Worm (Caenorhabditis elegans) whole organism, late embryonic: ENCODE data around the gene C46F2.1.
A peak's percentile ranks its signal among the peaks of the same experiment; 100 is the strongest.

Experiments used
- C08G9.2 ChIP-seq: sonication (generic microtip); optimal IDR thresholded peaks from 2 replicates; lab custom pipeline; 2016; ENCODE audit warnings: mild to moderate bottlenecking, missing genetic modification characterization, moderate library complexity, missing compliant biosample characterization
- K09A11.1 ChIP-seq: sonication (generic microtip); optimal IDR thresholded peaks from 2 replicates; lab custom pipeline; 2017; ENCODE audit warnings: antibody characterized with exemption, mild to moderate bottlenecking, missing genetic modification characterization, missing compliant biosample characterization; ENCODE audit not compliant: insufficient read depth
- T23F11.4 ChIP-seq: fragments of 200-800 bp; sonication (Bioruptor generic); optimal IDR thresholded peaks from 2 replicates; lab custom pipeline; 2018; ENCODE audit warnings: mild to moderate bottlenecking, missing genetic modification characterization, missing compliant biosample characterization
- ceh-14 ChIP-seq: sonication (generic microtip); optimal IDR thresholded peaks from 2 replicates; lab custom pipeline; 2016; ENCODE audit warnings: missing genotype, missing genetic modification characterization, missing compliant biosample characterization
- ceh-18 ChIP-seq: sonication (generic microtip); optimal IDR thresholded peaks from 2 replicates; lab custom pipeline; 2016; ENCODE audit warnings: missing genetic modification characterization, missing compliant biosample characterization
- ceh-19 ChIP-seq: fragments of 200-800 bp; sonication (Bioruptor generic); optimal IDR thresholded peaks from 2 replicates; lab custom pipeline; 2018; ENCODE audit warnings: mild to moderate bottlenecking, missing genetic modification characterization, missing compliant biosample characterization
- ceh-2 ChIP-seq: sonication (generic microtip); optimal IDR thresholded peaks from 2 replicates; lab custom pipeline; 2016; ENCODE audit warnings: missing genotype, missing genetic modification characterization, missing compliant biosample characterization
- ceh-30 ChIP-seq: fragments of 150-350 bp; optimal IDR thresholded peaks from 2 replicates; lab custom pipeline; 2014; ENCODE audit warnings: missing biosample characterization, missing genetic modification characterization
- ceh-34 ChIP-seq: sonication (generic microtip); optimal IDR thresholded peaks from 2 replicates; lab custom pipeline; 2016; ENCODE audit warnings: mild to moderate bottlenecking, missing genetic modification characterization, missing compliant biosample characterization
- ceh-45 ChIP-seq: fragments of 200-800 bp; sonication (Bioruptor generic); IDR thresholded peaks from 2 replicates; pipeline ENCODE4 v1.3.6; 2022; ENCODE audit warnings: missing genetic modification reagents, missing genetic modification characterization, missing compliant biosample characterization
- ceh-48 ChIP-seq: sonication (generic microtip); optimal IDR thresholded peaks from 2 replicates; lab custom pipeline; 2016; ENCODE audit warnings: missing genetic modification characterization, inconsistent platforms, missing compliant biosample characterization
- ceh-6 ChIP-seq: fragments of 200-800 bp; sonication (Bioruptor generic); optimal IDR thresholded peaks from 2 replicates; lab custom pipeline; 2018; ENCODE audit warnings: mild to moderate bottlenecking, missing genetic modification characterization, missing compliant biosample characterization
- ceh-9 ChIP-seq: sonication (generic microtip); optimal IDR thresholded peaks from 2 replicates; lab custom pipeline; 2016; ENCODE audit warnings: mild to moderate bottlenecking, missing genetic modification characterization, inconsistent platforms, missing compliant biosample characterization
- che-1 ChIP-seq: sonication (generic microtip); optimal IDR thresholded peaks from 2 replicates; lab custom pipeline; 2016; ENCODE audit warnings: mild to moderate bottlenecking, missing genetic modification characterization, missing compliant biosample characterization
- dve-1 ChIP-seq: sonication (generic microtip); optimal IDR thresholded peaks from 2 replicates; lab custom pipeline; 2017; ENCODE audit warnings: antibody characterized with exemption, mild to moderate bottlenecking, missing genetic modification characterization, missing compliant biosample characterization
- elt-4 ChIP-seq: sonication (generic microtip); optimal IDR thresholded peaks from 2 replicates; lab custom pipeline; 2016; ENCODE audit warnings: missing genetic modification characterization, missing compliant biosample characterization
- eyg-1 ChIP-seq: sonication (generic microtip); optimal IDR thresholded peaks from 2 replicates; lab custom pipeline; 2016; ENCODE audit warnings: missing genotype, missing genetic modification characterization, missing compliant biosample characterization
- fax-1 ChIP-seq: sonication (generic microtip); optimal IDR thresholded peaks from 2 replicates; lab custom pipeline; 2016; ENCODE audit warnings: missing genotype, missing genetic modification characterization, missing compliant biosample characterization
- fkh-10 ChIP-seq: fragments of 150-350 bp; optimal IDR thresholded peaks from 2 replicates; lab custom pipeline; 2014; ENCODE audit warnings: missing biosample characterization, missing genetic modification reagents, missing genetic modification characterization
- fkh-6 ChIP-seq: sonication (generic microtip); optimal IDR thresholded peaks from 2 replicates; lab custom pipeline; 2016; ENCODE audit warnings: missing genetic modification characterization, missing compliant biosample characterization
- hlh-15 ChIP-seq: sonication (generic microtip); optimal IDR thresholded peaks from 2 replicates; lab custom pipeline; 2016; ENCODE audit warnings: missing genetic modification characterization, missing compliant biosample characterization
- hlh-30 ChIP-seq: sonication (generic microtip); optimal IDR thresholded peaks from 2 replicates; lab custom pipeline; 2017; ENCODE audit warnings: antibody characterized with exemption, missing genetic modification characterization, missing compliant biosample characterization; ENCODE audit not compliant: insufficient read depth
- nhr-11 ChIP-seq: fragments of 150-350 bp; optimal IDR thresholded peaks from 2 replicates; lab custom pipeline; 2014; ENCODE audit warnings: missing biosample characterization, missing genetic modification characterization
- npax-4 ChIP-seq: sonication (generic microtip); optimal IDR thresholded peaks from 2 replicates; lab custom pipeline; 2016; ENCODE audit warnings: missing genetic modification characterization, missing compliant biosample characterization
- odd-2 ChIP-seq: sonication (generic microtip); optimal IDR thresholded peaks from 2 replicates; lab custom pipeline; 2017; ENCODE audit warnings: antibody characterized with exemption, mild to moderate bottlenecking, missing genetic modification characterization, missing compliant biosample characterization
- pag-3 ChIP-seq: sonication (generic microtip); optimal IDR thresholded peaks from 2 replicates; lab custom pipeline; 2016; ENCODE audit warnings: missing compliant biosample characterization, missing genetic modification characterization, borderline replicate concordance
- pat-9 ChIP-seq: fragments of 200-800 bp; sonication (Bioruptor generic); optimal IDR thresholded peaks from 2 replicates; lab custom pipeline; 2018; ENCODE audit warnings: mild to moderate bottlenecking, missing genetic modification characterization, moderate library complexity, missing compliant biosample characterization
- pha-4 ChIP-seq: fragments of 150-350 bp; optimal IDR thresholded peaks from 2 replicates; lab custom pipeline; 2018; ENCODE audit warnings: missing biosample characterization, missing genetic modification reagents, missing genetic modification characterization
- pqm-1 ChIP-seq: sonication (generic microtip); optimal IDR thresholded peaks from 2 replicates; lab custom pipeline; 2016; ENCODE audit warnings: missing genetic modification characterization, missing compliant biosample characterization
- pros-1 ChIP-seq: fragments of 150-350 bp; optimal IDR thresholded peaks from 2 replicates; lab custom pipeline; 2014; ENCODE audit warnings: missing biosample characterization, missing genetic modification reagents, missing genetic modification characterization
- rnt-1 ChIP-seq: sonication (generic microtip); optimal IDR thresholded peaks from 2 replicates; lab custom pipeline; 2016; ENCODE audit warnings: missing genetic modification characterization, missing compliant biosample characterization
- sox-2 ChIP-seq: fragments of 200-800 bp; sonication (Bioruptor generic); IDR thresholded peaks from 2 replicates; pipeline ENCODE4 v1.3.6; 2022; ENCODE audit warnings: missing genetic modification reagents, missing genetic modification characterization, missing compliant biosample characterization
- sox-4 ChIP-seq: sonication (generic microtip); optimal IDR thresholded peaks from 2 replicates; lab custom pipeline; 2017; ENCODE audit warnings: mild to moderate bottlenecking, missing genetic modification characterization, inconsistent platforms, missing compliant biosample characterization
- syd-9 ChIP-seq: sonication (generic microtip); optimal IDR thresholded peaks from 2 replicates; lab custom pipeline; 2016; ENCODE audit warnings: mild to moderate bottlenecking, missing genetic modification characterization, moderate library complexity, missing compliant biosample characterization
- tbx-2 ChIP-seq: sonication (generic microtip); optimal IDR thresholded peaks from 2 replicates; lab custom pipeline; 2016; ENCODE audit warnings: missing genetic modification characterization, missing compliant biosample characterization
- ttx-3 ChIP-seq: sonication (generic microtip); optimal IDR thresholded peaks from 2 replicates; lab custom pipeline; 2016; ENCODE audit warnings: missing genetic modification reagents, missing genetic modification characterization, missing compliant biosample characterization
- unc-55 ChIP-seq: sonication (generic microtip); optimal IDR thresholded peaks from 2 replicates; lab custom pipeline; 2017; ENCODE audit warnings: missing biosample characterization, missing genetic modification reagents, missing genetic modification characterization
- zip-5 ChIP-seq: sonication (generic microtip); optimal IDR thresholded peaks from 2 replicates; lab custom pipeline; 2016; ENCODE audit warnings: missing genetic modification characterization, missing compliant biosample characterization
- ztf-16 ChIP-seq: sonication (generic microtip); optimal IDR thresholded peaks from 2 replicates; lab custom pipeline; 2017; ENCODE audit warnings: missing genetic modification characterization, missing compliant biosample characterization

Gene C46F2.1

DNA sequence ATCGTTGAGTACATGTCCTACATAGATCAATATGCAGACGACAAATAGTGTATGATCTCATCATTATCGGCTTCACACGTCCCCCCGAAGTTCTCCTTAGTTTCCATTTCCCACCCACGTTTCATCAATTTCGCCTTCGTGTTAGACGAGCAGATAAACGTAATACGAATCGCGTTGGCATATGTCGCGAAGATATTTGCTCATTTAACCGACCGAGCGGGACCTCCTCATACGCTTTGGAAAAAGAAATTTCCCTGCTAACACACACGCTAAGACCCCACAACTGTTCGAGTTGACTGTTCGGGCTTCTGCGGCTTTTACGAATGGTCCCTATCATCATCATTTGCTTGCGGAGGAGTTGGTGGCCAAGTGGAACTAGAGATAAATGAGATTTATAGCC lies 23.4 kb upstream of the C46F2.1 start:
- TF ChIP-seq che-1: no peak
- peak; percentile 42 for TF ChIP-seq ceh-34
- no peak for TF ChIP-seq fax-1 (tag; lab: Kevin White, UChicago)
- no peak for TF ChIP-seq ceh-19
- TF ChIP-seq ceh-48 (tag; lab: Kevin White, UChicago): no peak
- no peak for TF ChIP-seq pros-1 (tag; lab: Kevin White, UChicago)
- peak; percentile 3 for TF ChIP-seq ceh-18 (tag; lab: Kevin White, UChicago)
- TF ChIP-seq rnt-1 (tag; lab: Kevin White, UChicago): peak; percentile 78
- no peak for TF ChIP-seq ztf-16 (tag; lab: Kevin White, UChicago)
- no peak for TF ChIP-seq T23F11.4 (GFP tag; lab: Kevin White, UChicago)
- no peak for TF ChIP-seq ceh-30 (tag; lab: Kevin White, UChicago)
- TF ChIP-seq hlh-30 (tag; lab: Kevin White, UChicago): no peak
- TF ChIP-seq unc-55 (GFP tag; lab: Kevin White, UChicago): peak; percentile 26
- no peak for TF ChIP-seq dve-1 (tag; lab: Kevin White, UChicago)

DNA sequence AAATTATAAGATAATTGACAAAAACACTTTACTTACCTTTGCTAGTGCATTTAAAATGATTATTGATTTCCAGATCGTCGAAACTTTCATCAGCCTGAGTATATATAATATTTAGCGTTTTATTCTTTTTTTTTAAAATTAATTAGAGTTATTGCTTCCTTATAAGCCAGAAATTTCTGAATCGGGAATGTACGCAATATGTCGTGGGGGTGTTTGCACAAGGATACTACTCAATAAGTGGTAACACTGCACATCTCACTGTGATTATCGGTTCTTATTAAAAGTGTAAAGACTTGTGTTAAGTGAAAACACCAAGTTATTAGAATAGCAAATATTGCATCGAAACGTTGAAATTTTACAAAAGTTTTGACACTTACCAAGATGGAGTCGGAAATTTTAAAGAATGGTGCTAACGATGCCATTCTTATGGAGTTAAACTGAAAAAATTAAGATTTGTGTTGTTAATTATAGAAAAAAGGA lies 20.0 kb upstream of the C46F2.1 start, which contains the start of gene dim-1:
Gene dim-1, minus strand, starts transcription at position 430 of the 480 bp plus-strand sequence.
- TF ChIP-seq ceh-2 (no peak), K09A11.1 (tag; lab: Kevin White, UChicago) (no peak), dve-1 (tag; lab: Kevin White, UChicago) (no peak), npax-4 (tag; lab: Kevin White, UChicago) (no peak), pha-4 (no peak), ceh-45 (GFP tag; lab: Robert Waterston, UW) (no peak)
- TF ChIP-seq, all 69 proteins: peak for 0

DNA sequence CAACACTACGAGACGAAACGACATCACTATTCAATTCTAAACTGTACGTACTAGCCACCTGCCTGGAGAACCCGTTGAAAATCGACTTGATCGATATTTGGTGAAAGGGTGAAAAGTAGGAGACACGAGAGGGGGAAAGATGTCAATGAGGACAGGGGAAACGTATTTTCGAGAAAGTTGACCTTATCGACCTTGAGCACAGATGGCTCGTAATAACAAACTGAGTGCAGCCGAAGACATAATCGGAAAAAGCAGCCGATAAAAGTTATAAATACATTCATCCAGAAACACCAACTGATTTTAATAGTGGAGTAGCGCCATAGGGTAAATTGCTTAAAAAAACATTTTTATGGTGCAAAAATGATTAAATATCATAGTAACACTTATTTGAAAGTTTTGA lies 17.8 kb upstream of the C46F2.1 start:
- TF ChIP-seq ceh-9 (tag; lab: Kevin White, UChicago) (no peak), eyg-1 (tag; lab: Kevin White, UChicago) (no peak), nhr-11 (tag; lab: Kevin White, UChicago) (no peak), C08G9.2 (tag; lab: Kevin White, UChicago) (no peak), sox-2 (GFP tag; lab: Robert Waterston, UW) (no peak), ceh-30 (tag; lab: Kevin White, UChicago) (no peak), ceh-2 (no peak), ceh-6 (GFP tag; lab: Kevin White, UChicago) (no peak), pqm-1 (tag; lab: Kevin White, UChicago) (no peak), zip-5 (no peak), pag-3 (tag; lab: Kevin White, UChicago) (no peak), ceh-18 (tag; lab: Kevin White, UChicago) (no peak), tbx-2 (tag; lab: Kevin White, UChicago) (no peak), pha-4 (no peak), fax-1 (tag; lab: Kevin White, UChicago) (no peak), pros-1 (tag; lab: Kevin White, UChicago) (no peak), fkh-10 (GFP tag; lab: Kevin White, UChicago) (no peak), che-1 (no peak)

DNA sequence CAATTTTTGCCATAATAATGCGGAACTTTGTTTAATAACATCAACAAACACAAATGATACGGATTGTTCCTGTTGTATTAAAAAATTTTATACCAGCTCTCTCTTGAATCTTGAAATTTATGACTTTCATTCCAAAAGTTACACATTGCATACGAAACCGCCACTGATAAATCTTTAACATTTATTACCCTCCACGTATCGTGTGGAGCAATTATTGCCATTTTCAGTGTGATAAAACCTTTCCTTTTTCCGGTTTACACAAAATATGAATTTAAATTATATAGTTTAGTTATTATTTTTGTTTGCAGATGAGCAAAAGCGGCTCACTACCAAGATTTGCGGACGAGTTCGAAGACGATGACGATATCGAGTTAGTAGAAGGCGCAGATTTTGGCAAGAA lies 17.0 kb upstream of the C46F2.1 start, which contains the start of gene C18A11.3:
Gene C18A11.3, plus strand, starts transcription at position 301 of the 400 bp plus-strand sequence.
- no peak for TF ChIP-seq ceh-14 (tag; lab: Kevin White, UChicago)
- no peak for TF ChIP-seq rnt-1 (tag; lab: Kevin White, UChicago)
- no peak for TF ChIP-seq fkh-6 (tag; lab: Kevin White, UChicago)
- TF ChIP-seq hlh-30 (tag; lab: Kevin White, UChicago): no peak

DNA sequence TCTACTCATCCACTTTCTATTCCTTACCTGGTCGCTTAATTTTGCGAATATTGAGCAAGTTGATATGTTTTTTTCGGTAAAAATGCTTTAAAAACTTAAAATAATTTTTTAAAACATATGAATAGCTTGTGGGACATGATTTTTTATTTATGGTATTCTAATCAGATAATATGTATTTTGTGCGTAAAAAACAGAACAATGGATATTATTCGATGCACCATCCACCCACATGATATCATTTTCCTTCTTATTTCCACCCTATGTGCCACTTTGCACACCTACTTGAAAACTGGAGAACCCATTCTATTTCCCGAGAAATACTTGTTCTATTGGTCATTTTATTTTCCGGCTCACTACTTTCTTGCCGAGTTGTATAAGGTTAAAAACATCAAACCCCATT lies 10.6 kb upstream of the C46F2.1 start, which contains the start of gene C18A11.2:
Gene C18A11.2, plus strand, starts transcription at position 301 of the 400 bp plus-strand sequence.
- TF ChIP-seq sox-4 (tag; lab: Kevin White, UChicago): no peak
- no peak for TF ChIP-seq hlh-15 (tag; lab: Kevin White, UChicago)
- no peak for TF ChIP-seq ceh-30 (tag; lab: Kevin White, UChicago)
- no peak for TF ChIP-seq ceh-2
- TF ChIP-seq elt-4 (tag; lab: Kevin White, UChicago): no peak
- no peak for TF ChIP-seq pat-9
- TF ChIP-seq odd-2: no peak
- TF ChIP-seq ttx-3 (tag; lab: Kevin White, UChicago): no peak
- TF ChIP-seq syd-9: no peak
